Fruit fly (Drosophila melanogaster) whole organism, embryonic: ENCODE measurements around the gene Cpr64Ad.
A peak's percentile ranks its signal among the peaks of the same experiment; 100 is the strongest.

Experiments
- Antp ChIP-seq: fragments of 200-800 bp; sonication (Bioruptor generic); optimal IDR thresholded peaks from 3 replicates; lab custom pipeline; 2016; ENCODE audit warnings: missing biosample characterization, missing genetic modification characterization
- Atf3 ChIP-seq: fragments of 200-800 bp; sonication (Bioruptor generic); optimal IDR thresholded peaks from 3 replicates; lab custom pipeline; 2016; ENCODE audit warnings: missing biosample characterization, missing genetic modification characterization
- CG12299 ChIP-seq: fragments of 200-800 bp; sonication (Bioruptor generic); optimal IDR thresholded peaks from 2 replicates; lab custom pipeline; 2018; ENCODE audit warnings: missing biosample characterization, mild to moderate bottlenecking, missing genetic modification characterization
- CG13775 ChIP-seq: fragments of 200-800 bp; sonication (Bioruptor generic); optimal IDR thresholded peaks from 3 replicates; lab custom pipeline; 2017; ENCODE audit warnings: missing biosample characterization, mild to moderate bottlenecking, missing genetic modification characterization
- CG15601 ChIP-seq: fragments of 200-800 bp; sonication (Bioruptor generic); optimal IDR thresholded peaks from 3 replicates; lab custom pipeline; 2019; ENCODE audit warnings: missing biosample characterization, mild to moderate bottlenecking, missing genetic modification characterization, moderate library complexity
- CG18262 ChIP-seq: fragments of 200-800 bp; optimal IDR thresholded peaks from 3 replicates; lab custom pipeline; 2019; ENCODE audit warnings: missing biosample characterization, mild to moderate bottlenecking, missing genetic modification characterization, moderate library complexity
- CG18476 ChIP-seq: fragments of 200-800 bp; sonication (Bioruptor generic); optimal IDR thresholded peaks from 2 replicates; lab custom pipeline; 2016; ENCODE audit warnings: missing biosample characterization, mild to moderate bottlenecking, missing genetic modification characterization
- CG2199 ChIP-seq: fragments of 200-800 bp; sonication (Bioruptor generic); IDR thresholded peaks from 3 replicates; pipeline ENCODE4 v1.3.6; 2022; ENCODE audit warnings: missing biosample characterization, missing genetic modification characterization
- CG2875 ChIP-seq: fragments of 200-800 bp; sonication (Bioruptor generic); optimal IDR thresholded peaks from 2 replicates; lab custom pipeline; 2017; ENCODE audit warnings: missing biosample characterization, mild to moderate bottlenecking, missing genetic modification characterization, missing genetic modification reagents
- CG31388 ChIP-seq: fragments of 200-800 bp; sonication (Bioruptor generic); optimal IDR thresholded peaks from 2 replicates; lab custom pipeline; 2016; ENCODE audit warnings: missing biosample characterization, missing genetic modification characterization
- CG42726 ChIP-seq: fragments of 200-800 bp; sonication (Bioruptor generic); IDR thresholded peaks from 2 replicates; pipeline ENCODE4 v1.3.6; 2022; ENCODE audit warnings: missing biosample characterization, missing genetic modification characterization; ENCODE audit not compliant: partially characterized antibody
- CG4328 ChIP-seq: fragments of 200-800 bp; sonication (Bioruptor generic); optimal IDR thresholded peaks from 3 replicates; lab custom pipeline; 2017; ENCODE audit warnings: missing biosample characterization, missing genetic modification reagents, missing genetic modification characterization
- CG4617 ChIP-seq: fragments of 200-800 bp; sonication (Bioruptor generic); optimal IDR thresholded peaks from 3 replicates; lab custom pipeline; 2016; ENCODE audit warnings: missing biosample characterization, missing genetic modification characterization, borderline replicate concordance
- CG4820 ChIP-seq: fragments of 200-800 bp; sonication (Bioruptor generic); optimal IDR thresholded peaks from 3 replicates; lab custom pipeline; 2016; ENCODE audit warnings: missing biosample characterization, missing genetic modification characterization
- CG7963 ChIP-seq: fragments of 200-800 bp; sonication (Bioruptor generic); IDR thresholded peaks from 3 replicates; pipeline ENCODE4 v1.3.6; 2022; ENCODE audit warnings: missing biosample characterization, missing genetic modification characterization; ENCODE audit not compliant: partially characterized antibody
- CG8388 ChIP-seq: fragments of 200-800 bp; sonication (Bioruptor generic); optimal IDR thresholded peaks from 2 replicates; lab custom pipeline; 2019; ENCODE audit warnings: missing biosample characterization, mild to moderate bottlenecking, missing genetic modification characterization, moderate library complexity
- CG8944 ChIP-seq: fragments of 200-800 bp; sonication (Bioruptor generic); optimal IDR thresholded peaks from 3 replicates; lab custom pipeline; 2016; ENCODE audit warnings: missing biosample characterization, missing genetic modification characterization
- CTCF ChIP-seq: fragments of 200-800 bp; sonication (Bioruptor generic); optimal IDR thresholded peaks from 2 replicates; lab custom pipeline; 2017; ENCODE audit warnings: missing biosample characterization, mild to moderate bottlenecking, missing genetic modification characterization, moderate library complexity
- Doc3 ChIP-seq: fragments of 200-800 bp; sonication (Bioruptor generic); IDR thresholded peaks from 3 replicates; pipeline ENCODE4 v1.3.6; 2022; ENCODE audit warnings: missing biosample characterization, missing genetic modification characterization; ENCODE audit not compliant: partially characterized antibody
- Drgx ChIP-seq: fragments of 200-800 bp; sonication (Bioruptor generic); IDR thresholded peaks from 2 replicates; pipeline ENCODE4 v1.3.6; 2022; ENCODE audit warnings: missing biosample characterization, missing genetic modification characterization
- HLH4C ChIP-seq: fragments of 200-800 bp; sonication (Bioruptor generic); IDR thresholded peaks from 3 replicates; pipeline ENCODE4 v1.3.6; 2022; ENCODE audit warnings: missing biosample characterization, missing genetic modification characterization; ENCODE audit not compliant: partially characterized antibody
- HLH54F ChIP-seq: fragments of 200-800 bp; sonication (Bioruptor generic); optimal IDR thresholded peaks from 3 replicates; lab custom pipeline; 2016; ENCODE audit warnings: missing biosample characterization, missing genetic modification characterization
- Kr ChIP-seq: fragments of 200-800 bp; sonication (Bioruptor generic); optimal IDR thresholded peaks from 2 replicates; lab custom pipeline; 2017; ENCODE audit warnings: missing biosample characterization, mild to moderate bottlenecking, missing genetic modification characterization
- Med ChIP-seq: fragments of 200-800 bp; sonication (Bioruptor generic); peaks from one replicate; lab custom pipeline; 2016; ENCODE audit warnings: missing biosample characterization, missing genetic modification characterization, mild to moderate bottlenecking, inconsistent platforms, moderate library complexity
- Mes4 ChIP-seq: fragments of 200-800 bp; sonication (Bioruptor generic); optimal IDR thresholded peaks from 2 replicates; lab custom pipeline; 2016; ENCODE audit warnings: missing biosample characterization, missing genetic modification characterization
- NFAT ChIP-seq: fragments of 200-800 bp; sonication (Bioruptor generic); IDR thresholded peaks from 2 replicates; pipeline ENCODE4 v1.3.6; 2022; ENCODE audit warnings: missing biosample characterization, missing genetic modification characterization
- Nf-YA ChIP-seq: fragments of 200-800 bp; sonication (Bioruptor generic); IDR thresholded peaks from 2 replicates; pipeline ENCODE4 v1.3.6; 2022; ENCODE audit warnings: missing biosample characterization, missing genetic modification characterization
- Ravus ChIP-seq: fragments of 200-800 bp; sonication (Bioruptor generic); IDR thresholded peaks from 2 replicates; pipeline ENCODE4 v1.3.6; 2022; ENCODE audit warnings: missing biosample characterization, missing genetic modification characterization
- Trl ChIP-seq, 3 experiments: fragments of >200 bp in 2 of 3; fragments of 200-800 bp in 1 of 3; sonication (Bioruptor generic) in 1 of 3; optimal IDR thresholded peaks; 2 replicates in 1 of 3; 3 replicates in 2 of 3; lab custom pipeline; 2016 to 2017; ENCODE audit warnings: missing biosample characterization in 1 of 3, missing genetic modification characterization in 1 of 3
- cas ChIP-seq: fragments of 200-800 bp; sonication (Bioruptor generic); IDR thresholded peaks from 2 replicates; pipeline ENCODE4 v1.3.6; 2022; ENCODE audit warnings: missing biosample characterization, missing genetic modification characterization
- cato ChIP-seq: fragments of 200-800 bp; sonication (Bioruptor generic); optimal IDR thresholded peaks from 2 replicates; lab custom pipeline; 2016; ENCODE audit warnings: missing biosample characterization, missing genetic modification characterization, borderline replicate concordance
- chif ChIP-seq, 2 experiments: fragments of 200-800 bp; sonication (Bioruptor generic); optimal IDR thresholded peaks; 3 replicates each; lab custom pipeline; 2016; ENCODE audit warnings: missing biosample characterization in 2 of 2, missing genetic modification characterization in 2 of 2
- crp ChIP-seq, 2 experiments: fragments of 200-800 bp; sonication (Bioruptor generic); optimal IDR thresholded peaks; 2 replicates in 1 of 2; 3 replicates in 1 of 2; lab custom pipeline; 2017; ENCODE audit warnings: missing biosample characterization in 2 of 2, missing genetic modification characterization in 2 of 2, mild to moderate bottlenecking in 1 of 2, moderate library complexity in 1 of 2
- disco-r ChIP-seq: fragments of 200-800 bp; sonication (Bioruptor generic); optimal IDR thresholded peaks from 2 replicates; lab custom pipeline; 2016; ENCODE audit warnings: missing biosample characterization, missing genetic modification characterization
- en ChIP-seq: fragments of 200-800 bp; sonication (Bioruptor generic); optimal IDR thresholded peaks from 2 replicates; lab custom pipeline; 2016; ENCODE audit warnings: missing biosample characterization, missing genetic modification characterization
- grn ChIP-seq: fragments of 200-800 bp; sonication (Bioruptor generic); optimal IDR thresholded peaks from 3 replicates; lab custom pipeline; 2017; ENCODE audit warnings: missing biosample characterization, missing genetic modification characterization
- hbn ChIP-seq: fragments of 200-800 bp; sonication (Bioruptor generic); IDR thresholded peaks from 2 replicates; pipeline ENCODE4 v1.3.6; 2022; ENCODE audit warnings: missing biosample characterization, missing genetic modification characterization; ENCODE audit not compliant: partially characterized antibody
- hkb ChIP-seq, 2 experiments: fragments of 200-800 bp in 1 of 2; fragments of >200 bp in 1 of 2; sonication (Bioruptor generic) in 1 of 2; IDR thresholded peaks in 1 of 2; optimal IDR thresholded peaks in 1 of 2; 2 replicates each; pipeline versions ENCODE4 v1.3.6 to Lab custom; 2017 to 2022; ENCODE audit warnings: missing biosample characterization in 1 of 2, missing genetic modification characterization in 1 of 2
- otp ChIP-seq: fragments of 200-800 bp; sonication (Bioruptor generic); IDR thresholded peaks from 3 replicates; pipeline ENCODE4, ENCODE4 v1.3.6; 2022; ENCODE audit warnings: missing biosample characterization, missing genetic modification characterization
- pho ChIP-seq: fragments of 200-800 bp; sonication (Bioruptor generic); optimal IDR thresholded peaks from 2 replicates; lab custom pipeline; 2016; ENCODE audit warnings: missing biosample characterization, missing genetic modification characterization
- pum ChIP-seq: fragments of 200-800 bp; sonication (Bioruptor generic); optimal IDR thresholded peaks from 2 replicates; lab custom pipeline; 2016; ENCODE audit warnings: missing biosample characterization, missing genetic modification characterization
- rib ChIP-seq: fragments of 200-800 bp; sonication (Bioruptor generic); IDR thresholded peaks from 2 replicates; pipeline ENCODE4 v1.3.6; 2022; ENCODE audit warnings: missing biosample characterization, missing genetic modification characterization
- shn ChIP-seq: fragments of 200-800 bp; sonication (Bioruptor generic); optimal IDR thresholded peaks from 3 replicates; lab custom pipeline; 2016; ENCODE audit warnings: missing biosample characterization, missing genetic modification characterization
- sob ChIP-seq: fragments of 200-800 bp; sonication (Bioruptor generic); IDR thresholded peaks from 2 replicates; pipeline ENCODE4 v1.3.6; 2022; ENCODE audit warnings: missing biosample characterization, missing genetic modification characterization
- sqz ChIP-seq: fragments of 200-800 bp; sonication (Bioruptor generic); optimal IDR thresholded peaks from 3 replicates; lab custom pipeline; 2018; ENCODE audit warnings: missing biosample characterization, mild to moderate bottlenecking, missing genetic modification characterization
- toy ChIP-seq: fragments of 200-800 bp; sonication (Bioruptor generic); IDR thresholded peaks from 2 replicates; pipeline ENCODE4 v1.3.6; 2022; ENCODE audit warnings: missing biosample characterization, missing genetic modification characterization
- trem ChIP-seq: fragments of 200-800 bp; optimal IDR thresholded peaks from 3 replicates; lab custom pipeline; 2019; ENCODE audit warnings: missing biosample characterization, mild to moderate bottlenecking, missing genetic modification characterization, moderate library complexity
- twi ChIP-seq: fragments of 200-800 bp; optimal IDR thresholded peaks from 2 replicates; lab custom pipeline; 2019; ENCODE audit warnings: missing biosample characterization, mild to moderate bottlenecking, missing genetic modification characterization, moderate library complexity
- vnd ChIP-seq: fragments of 200-800 bp; sonication (Bioruptor generic); IDR thresholded peaks from 3 replicates; pipeline ENCODE4 v1.3.6; 2022; ENCODE audit warnings: missing biosample characterization, missing genetic modification characterization; ENCODE audit not compliant: partially characterized antibody
- wdn ChIP-seq: fragments of 200-800 bp; sonication (Bioruptor generic); IDR thresholded peaks from 2 replicates; pipeline ENCODE4 v1.3.6; 2022; ENCODE audit warnings: missing biosample characterization, missing genetic modification characterization

The Cpr64Ad gene

dm6 chr3L:4230357-4230901 lies 15.2 kb downstream of the Cpr64Ad start (continued):
- TF ChIP-seq Ravus, result peak; percentile 46
- TF ChIP-seq CG12299 (tag; lab: Kevin White, UChicago), result peak; percentile 80
- TF ChIP-seq CG7963 (GFP tag; lab: Robert Waterston, UW), result no peak
- no peak for TF ChIP-seq HLH4C (GFP tag; lab: Robert Waterston, UW)
- TF ChIP-seq CG8388, result peak; percentile 95
- TF ChIP-seq hbn, result no peak
- TF ChIP-seq CG2199 (GFP tag; lab: Robert Waterston, UW), result peak; percentile 76; the same call in 2 of the 3 replicates
- TF ChIP-seq sob (GFP tag; lab: Robert Waterston, UW), result peak; percentile 80
- peak; percentile 95 for TF ChIP-seq shn
- no peak for TF ChIP-seq hkb (optimal IDR thresholded peaks at IDR 0.05; lab: Kevin White, UChicago)
- TF ChIP-seq hkb (GFP tag; IDR thresholded peaks at IDR 0.05; lab: Robert Waterston, UW), result peak; percentile 91
- TF ChIP-seq Doc3 (GFP tag; lab: Robert Waterston, UW), result no peak
- TF ChIP-seq CG18476 (GFP tag; lab: Kevin White, UChicago), result peak; percentile 90
- TF ChIP-seq trem (tag; lab: Kevin White, UChicago), result peak; percentile 93
- TF ChIP-seq Trl (optimal IDR thresholded peaks at IDR 0.05; lab: Kevin White, UChicago), result no peak
- peak; percentile 92 for TF ChIP-seq Trl (GFP tag; optimal IDR thresholded peaks at IDR 0.05; lab: Kevin White, UChicago)
- peak; percentile 93 for TF ChIP-seq sqz (GFP tag; lab: Kevin White, UChicago)
- TF ChIP-seq disco-r (GFP tag; lab: Kevin White, UChicago), result peak; percentile 78
- TF ChIP-seq vnd (GFP tag; lab: Robert Waterston, UW), result no peak
- peak; percentile 92 for TF ChIP-seq CG13775
- peak; percentile 94 for TF ChIP-seq Atf3
- peak; percentile 89 for TF ChIP-seq Antp (GFP tag; lab: Kevin White, UChicago)
- TF ChIP-seq CG18262 (tag; lab: Kevin White, UChicago), result peak; percentile 98
- peak; percentile 75 for TF ChIP-seq Nf-YA
- TF ChIP-seq en (GFP tag; lab: Kevin White, UChicago), result peak; percentile 89
- peak; percentile 96 for TF ChIP-seq CG4820
- TF ChIP-seq pho (GFP tag; lab: Kevin White, UChicago), result peak; percentile 57
- no peak for TF ChIP-seq rib (GFP tag; lab: Robert Waterston, UW)
- TF ChIP-seq CG15601 (tag; lab: Kevin White, UChicago), result peak; percentile 94
- TF ChIP-seq pum, result peak; percentile 96
- peak; percentile 44 for TF ChIP-seq CTCF (GFP tag; lab: Kevin White, UChicago)
- peak; percentile 92 for TF ChIP-seq CG2875 (GFP tag; lab: Kevin White, UChicago)
- no peak for TF ChIP-seq cas (GFP tag; lab: Robert Waterston, UW)
- TF ChIP-seq Med (GFP tag; lab: Kevin White, UChicago), result peak; percentile 97
- peak; percentile 91 for TF ChIP-seq otp (GFP tag; lab: Robert Waterston, UW)
- peak; percentile 90 for TF ChIP-seq twi (tag; lab: Kevin White, UChicago)
- TF ChIP-seq CG42726 (GFP tag; lab: Robert Waterston, UW), result no peak
- no peak for TF ChIP-seq wdn (GFP tag; lab: Robert Waterston, UW)
- TF ChIP-seq grn (GFP tag; lab: Kevin White, UChicago), result peak; percentile 49
- TF ChIP-seq NFAT (GFP tag; lab: Robert Waterston, UW), result no peak
- TF ChIP-seq Mes4 (GFP tag; lab: Kevin White, UChicago), result peak; percentile 95
- TF ChIP-seq CG31388 (GFP tag; lab: Kevin White, UChicago), result peak; percentile 74
- peak in 1 of 2 experiments; percentile 66 for TF ChIP-seq crp (GFP tag; optimal IDR thresholded peaks at IDR 0.05; lab: Kevin White, UChicago)
- TF ChIP-seq cato (GFP tag; lab: Kevin White, UChicago), result peak; percentile 91
- TF ChIP-seq CG8944 (GFP tag; lab: Kevin White, UChicago), result peak; percentile 94
- TF ChIP-seq Drgx (GFP tag; lab: Robert Waterston, UW), result peak; percentile 91
- TF ChIP-seq toy (GFP tag; lab: Robert Waterston, UW), result no peak
- peak; percentile 93 to 98 for TF ChIP-seq chif (GFP tag; optimal IDR thresholded peaks at IDR 0.05; lab: Kevin White, UChicago)
- peak; percentile 85 for TF ChIP-seq HLH54F (GFP tag; lab: Kevin White, UChicago)
- peak; percentile 76 for TF ChIP-seq CG4617 (GFP tag; lab: Kevin White, UChicago)
- TF ChIP-seq Kr (GFP tag; lab: Kevin White, UChicago), result peak; percentile 96
- TF ChIP-seq CG4328 (GFP tag; lab: Kevin White, UChicago), result peak; percentile 86
